Fruit fly (Drosophila melanogaster) S2 (cell line): ENCODE measurements around the gene CG9132.

ENCODE experiments used
- CG8478 ChIP-seq: fragments of >200 bp; optimal IDR thresholded peaks from 2 replicates; lab custom pipeline; 2018
- CTCF ChIP-seq, 2 experiments: fragments of >200 bp; optimal IDR thresholded peaks; 2 replicates each; lab custom pipeline; 2018

dm6 chrX:16774201-16775061 lies 26.1 kb downstream of the CG9132 start:
- no peak for TF ChIP-seq CTCF (optimal IDR thresholded peaks at IDR 0.05; lab: Kevin White, UChicago)
- no peak for TF ChIP-seq CG8478 (lab: Kevin White, UChicago)
